Worm (Caenorhabditis elegans) whole organism, L4/young adult: ENCODE measurements around the gene Y53G8AR.6.

Experiments
- W03F9.2 ChIP-seq: fragments of 150-350 bp; optimal IDR thresholded peaks from 2 replicates; lab custom pipeline; 2014; ENCODE audit warnings: missing biosample characterization, missing genetic modification characterization
- dao-5 ChIP-seq: sonication (generic microtip); optimal IDR thresholded peaks from 2 replicates; lab custom pipeline; 2016; ENCODE audit warnings: missing genotype, missing genetic modification characterization, moderate library complexity, missing compliant biosample characterization
- him-1 ChIP-seq: sonication (generic microtip); optimal IDR thresholded peaks from 2 replicates; lab custom pipeline; 2016; ENCODE audit warnings: missing genotype, missing genetic modification reagents, missing genetic modification characterization, missing compliant biosample characterization

- peak; percentile 36 for TF ChIP-seq W03F9.2 (tag; lab: Kevin White, UChicago)
- no peak for TF ChIP-seq him-1 (tag; lab: Kevin White, UChicago)
- no peak for TF ChIP-seq dao-5
Measured at ce11 chrIII:3271682-3272081, 22.9 kb upstream of the Y53G8AR.6 start.
